Fruit fly (Drosophila melanogaster): ENCODE measurements around the gene CG9265.
A peak's percentile ranks its signal among the peaks of the same experiment; 100 is the strongest.

CG9265 gene

DNA sequence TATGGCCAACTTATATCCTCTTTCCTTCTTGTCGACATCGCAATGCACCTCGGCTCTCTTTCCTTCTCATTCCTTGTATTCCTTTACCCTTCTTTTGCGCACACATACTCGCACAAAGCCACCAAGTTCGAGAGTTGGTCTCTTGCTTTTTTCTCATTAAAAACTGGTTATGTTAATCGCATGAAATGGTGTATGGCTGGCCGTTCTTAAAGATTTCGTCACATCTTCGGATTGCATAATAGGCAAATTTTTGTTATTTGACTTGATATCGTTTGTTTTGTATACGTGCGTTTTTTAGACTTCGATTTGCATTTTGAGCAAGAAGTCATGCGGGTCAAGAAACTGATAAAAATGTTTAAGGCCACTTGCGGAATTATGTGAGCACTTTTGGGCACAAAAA is 477 bp downstream of the CG9265 start:
- no peak for TF ChIP-seq Mio (GFP tag; optimal IDR thresholded peaks at IDR 0.05)
- TF ChIP-seq Hnf4 (GFP tag; optimal IDR thresholded peaks at IDR 0.05) = no peak
- TF ChIP-seq woc (GFP tag; optimal IDR thresholded peaks at IDR 0.05) = no peak
- peak; percentile 7 for TF ChIP-seq Vsx2 (GFP tag; optimal IDR thresholded peaks at IDR 0.05; ENCODE audit: partially characterized antibody)

DNA sequence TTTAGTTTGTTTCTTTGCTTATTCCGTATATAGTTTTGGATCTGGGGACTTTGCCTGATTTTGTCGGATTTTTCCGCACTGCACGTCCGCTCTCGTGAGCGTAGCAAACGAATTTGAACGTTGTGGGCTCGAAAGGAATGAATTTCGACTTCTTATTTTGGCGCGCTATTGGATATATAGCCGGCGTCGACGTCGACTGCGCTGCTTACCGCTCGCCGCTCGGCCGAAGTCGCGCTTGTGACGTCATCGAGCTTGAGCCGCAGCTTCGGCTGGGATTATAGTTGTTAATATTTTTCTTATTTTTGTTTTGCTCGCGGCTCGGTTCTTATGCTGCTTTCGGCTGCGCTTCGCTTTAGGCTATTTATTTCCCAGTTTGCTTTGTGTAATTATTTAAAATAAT is 1.5 kb downstream of the CG9265 start:
- TF ChIP-seq sage (GFP tag; optimal IDR thresholded peaks at IDR 0.05) (no peak), psq (GFP tag; optimal IDR thresholded peaks at IDR 0.05) (no peak), lola (GFP tag; optimal IDR thresholded peaks at IDR 0.05) (no peak), h (GFP tag; optimal IDR thresholded peaks at IDR 0.05) (no peak), Rel (GFP tag; optimal IDR thresholded peaks at IDR 0.05) (no peak), Rel (tag; optimal IDR thresholded peaks at IDR 0.05) (no peak), Hr83 (GFP tag; optimal IDR thresholded peaks at IDR 0.05; ENCODE audit: poor library complexity, severe bottlenecking) (no peak), dmrt93B (GFP tag; optimal IDR thresholded peaks at IDR 0.05) (no peak), tai (GFP tag; optimal IDR thresholded peaks at IDR 0.05) (no peak)

DNA sequence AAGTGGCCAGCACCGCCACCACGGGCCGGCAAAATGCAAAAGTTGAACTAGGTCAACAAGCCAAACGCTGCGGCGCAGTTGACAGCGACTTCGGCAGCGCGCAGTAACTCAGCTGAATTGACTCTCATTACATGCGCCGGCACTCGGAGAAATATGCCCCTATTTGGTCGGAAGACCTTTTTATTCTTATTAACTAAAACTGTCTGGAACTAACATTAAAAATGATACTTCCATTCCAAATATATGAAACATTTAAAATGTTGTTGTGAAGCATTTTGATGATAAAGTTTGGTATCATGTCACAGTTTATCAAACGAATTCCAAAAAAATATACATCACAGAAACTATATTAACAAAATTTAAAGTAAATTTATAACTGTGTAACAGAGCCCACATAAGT is 4.2 kb downstream of the CG9265 start:
- TF ChIP-seq Hnf4 (GFP tag; optimal IDR thresholded peaks at IDR 0.05) = no peak
- no peak for TF ChIP-seq Hr78 (GFP tag; optimal IDR thresholded peaks at IDR 0.05)
- no peak for TF ChIP-seq pan (optimal IDR thresholded peaks at IDR 0.05)
- no peak for TF ChIP-seq Mio (GFP tag; optimal IDR thresholded peaks at IDR 0.05)
- TF ChIP-seq tai (GFP tag; optimal IDR thresholded peaks at IDR 0.05) = no peak
- TF ChIP-seq Dif (GFP tag; optimal IDR thresholded peaks at IDR 0.05; ENCODE audit: partially characterized antibody) = no peak
- no peak for TF ChIP-seq Jra (GFP tag; optimal IDR thresholded peaks at IDR 0.05)
- no peak for TF ChIP-seq Myc (optimal IDR thresholded peaks at IDR 0.05)
- no peak for TF ChIP-seq psq (GFP tag; optimal IDR thresholded peaks at IDR 0.05)
- no peak for TF ChIP-seq br (GFP tag; optimal IDR thresholded peaks at IDR 0.05)
- TF ChIP-seq jim (GFP tag; optimal IDR thresholded peaks at IDR 0.05) = no peak
- TF ChIP-seq usp (GFP tag; optimal IDR thresholded peaks at IDR 0.05) = no peak
- no peak for TF ChIP-seq foxo (GFP tag; optimal IDR thresholded peaks at IDR 0.05)
- TF ChIP-seq h (GFP tag; optimal IDR thresholded peaks at IDR 0.05) = no peak
- TF ChIP-seq Vsx2 (GFP tag; optimal IDR thresholded peaks at IDR 0.05; ENCODE audit: partially characterized antibody) = no peak
- no peak for TF ChIP-seq Rel (GFP tag; optimal IDR thresholded peaks at IDR 0.05)
- no peak for TF ChIP-seq Rel (tag; optimal IDR thresholded peaks at IDR 0.05)
- no peak for TF ChIP-seq Dfd (GFP tag; optimal IDR thresholded peaks at IDR 0.05)

DNA sequence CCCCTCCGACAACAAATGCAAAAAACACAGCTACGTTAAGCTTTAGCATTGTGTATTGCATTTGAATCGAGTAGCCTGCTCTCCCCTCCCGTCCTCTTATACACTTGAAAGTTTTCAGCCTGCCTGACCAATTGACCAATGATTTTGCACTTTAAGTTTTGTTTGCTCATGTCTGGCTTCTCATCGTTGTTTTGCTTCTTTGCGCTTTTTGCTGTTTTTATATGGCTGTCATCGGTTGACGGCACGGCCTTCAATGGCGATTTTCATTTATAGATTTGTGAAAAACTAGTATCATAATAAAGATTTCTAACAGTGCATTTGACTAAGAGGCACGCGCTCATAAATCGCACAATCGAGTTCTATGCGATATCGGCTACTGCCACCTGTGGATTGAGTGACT is 5.4 kb downstream of the CG9265 start:
- TF ChIP-seq h (GFP tag; optimal IDR thresholded peaks at IDR 0.05) (no peak), fru (GFP tag; optimal IDR thresholded peaks at IDR 0.05) (no peak), Dfd (GFP tag; optimal IDR thresholded peaks at IDR 0.05) (no peak), jim (GFP tag; optimal IDR thresholded peaks at IDR 0.05) (no peak), dl (GFP tag; optimal IDR thresholded peaks at IDR 0.05; ENCODE audit: insufficient read depth in 1 of 2, partially characterized antibody in 2 of 2) (no peak), HLH106 (tag; optimal IDR thresholded peaks at IDR 0.05) (no peak), CG32264 (GFP tag; optimal IDR thresholded peaks at IDR 0.05) (no peak), Rel (GFP tag; optimal IDR thresholded peaks at IDR 0.05) (no peak), Rel (tag; optimal IDR thresholded peaks at IDR 0.05) (no peak), Hr78 (GFP tag; optimal IDR thresholded peaks at IDR 0.05) (no peak)

DNA sequence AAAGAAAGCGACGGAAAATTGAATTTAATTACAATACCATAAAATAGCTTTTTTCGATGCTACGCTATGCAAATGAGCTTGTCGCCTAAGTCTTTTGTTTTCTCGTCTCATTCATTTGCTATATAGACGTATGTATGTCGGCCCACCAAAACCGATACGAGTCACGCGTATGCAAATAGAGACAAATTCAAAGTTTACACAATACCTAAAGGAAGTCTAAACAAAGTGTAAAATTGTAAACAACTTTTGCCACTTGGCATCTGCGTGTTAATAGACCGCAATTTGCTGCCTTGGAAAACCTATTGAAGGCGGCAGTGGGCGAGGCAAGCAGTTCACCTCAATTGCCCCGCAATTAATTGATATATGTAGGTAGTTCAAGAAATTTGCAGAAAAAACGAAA is 8.7 kb downstream of the CG9265 start:
- TF ChIP-seq dl (GFP tag; optimal IDR thresholded peaks at IDR 0.05; ENCODE audit: insufficient read depth in 1 of 2, partially characterized antibody in 2 of 2) = no peak

DNA sequence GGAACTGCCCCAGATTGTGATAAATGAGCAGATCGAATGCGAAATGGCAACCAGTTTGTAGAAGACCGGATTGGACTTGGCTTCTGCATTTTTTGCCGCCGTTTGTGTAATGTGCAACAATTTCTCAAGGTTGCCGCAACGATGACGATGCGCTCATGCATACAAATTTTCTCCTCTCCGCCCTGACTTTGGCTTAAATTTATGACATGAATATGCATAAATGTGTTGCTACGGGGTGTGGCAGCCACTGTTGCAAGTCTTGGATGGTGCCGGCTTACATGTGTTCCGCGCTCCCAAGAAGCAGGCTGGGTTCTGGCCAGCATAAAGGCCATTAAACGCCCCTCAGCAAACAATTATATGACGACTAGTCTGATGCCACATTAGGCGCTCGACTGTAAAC is 9.7 kb downstream of the CG9265 start:
- TF ChIP-seq dmrt93B (GFP tag; optimal IDR thresholded peaks at IDR 0.05) (no peak), GATAd (GFP tag; optimal IDR thresholded peaks at IDR 0.05) (no peak), Myc (optimal IDR thresholded peaks at IDR 0.05) (no peak), h (GFP tag; optimal IDR thresholded peaks at IDR 0.05) (no peak), dsf (GFP tag; optimal IDR thresholded peaks at IDR 0.05; ENCODE audit: borderline replicate concordance) (no peak), foxo (GFP tag; optimal IDR thresholded peaks at IDR 0.05) (no peak), Dfd (GFP tag; optimal IDR thresholded peaks at IDR 0.05) (no peak), br (GFP tag; optimal IDR thresholded peaks at IDR 0.05) (no peak), dl (GFP tag; optimal IDR thresholded peaks at IDR 0.05; ENCODE audit: insufficient read depth in 1 of 2, partially characterized antibody in 2 of 2) (no peak), Mio (GFP tag; optimal IDR thresholded peaks at IDR 0.05) (no peak), N (GFP tag; optimal IDR thresholded peaks at IDR 0.05) (no peak), HLH106 (tag; optimal IDR thresholded peaks at IDR 0.05) (no peak), sv (GFP tag; optimal IDR thresholded peaks at IDR 0.05) (no peak), usp (GFP tag; optimal IDR thresholded peaks at IDR 0.05) (no peak), Abd-B (GFP tag; optimal IDR thresholded peaks at IDR 0.05) (no peak), Sp1 (GFP tag; optimal IDR thresholded peaks at IDR 0.05) (no peak), CG32264 (GFP tag; optimal IDR thresholded peaks at IDR 0.05) (no peak), woc (GFP tag; optimal IDR thresholded peaks at IDR 0.05) (no peak)

Data from whole organism, wandering third instar larva.